Worm (Caenorhabditis elegans): ENCODE results near the gene F57B9.3.
"Not testable (repeated sequence)": the region's sequence is repeated elsewhere in the genome, so short reads cannot be mapped to it uniquely, and the experiment has no call there.

ce11 chrIII:6981989-6982553 is 42.4 kb downstream of the F57B9.3 start, which contains the start of gene F31E3.6:
- TF ChIP-seq tab-1 (GFP tag; IDR thresholded peaks at IDR 0.05); cog-1 (tag; optimal IDR thresholded peaks at IDR 0.05); ztf-23 (GFP tag; IDR thresholded peaks at IDR 0.05); klf-2 (GFP tag; conservative IDR thresholded peaks at IDR 0.05); ref-1 (GFP tag; conservative IDR thresholded peaks at IDR 0.05); ztf-29 (GFP tag; IDR thresholded peaks at IDR 0.05): not testable (repeated sequence)
- peak; percentile 30; the same call in 1 of the 2 replicates for TF ChIP-seq flt-1 (GFP tag; IDR thresholded peaks at IDR 0.05)
